Fruit fly (Drosophila melanogaster): ENCODE data around the gene IFT43.

The IFT43 gene

DNA sequence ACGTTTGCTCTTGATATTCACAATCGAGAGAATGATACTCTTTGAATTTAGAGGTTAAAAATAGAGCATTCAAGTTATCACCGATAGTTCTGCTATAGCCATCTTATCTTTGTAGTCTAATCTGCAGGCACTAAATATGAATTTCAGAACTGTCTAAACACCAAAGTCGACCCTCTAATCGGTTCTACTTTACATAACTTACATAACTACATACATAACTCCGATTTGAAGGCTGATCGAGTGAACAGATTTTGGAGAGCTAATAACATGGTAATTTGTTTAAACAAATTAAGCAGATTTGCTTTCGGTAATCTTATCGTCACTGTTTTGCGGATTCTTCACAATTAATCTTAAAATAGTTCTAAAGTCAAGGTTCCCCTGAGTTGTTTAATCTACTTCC is 6.7 kb upstream of the IFT43 start:
- TF ChIP-seq h (optimal IDR thresholded peaks at IDR 0.05) (no peak), ttk (optimal IDR thresholded peaks at IDR 0.05) (no peak), psq (optimal IDR thresholded peaks at IDR 0.05) (no peak), Sin3A (optimal IDR thresholded peaks at IDR 0.05) (no peak), Myc (optimal IDR thresholded peaks at IDR 0.05) (no peak), insv (optimal IDR thresholded peaks at IDR 0.05) (no peak)

DNA sequence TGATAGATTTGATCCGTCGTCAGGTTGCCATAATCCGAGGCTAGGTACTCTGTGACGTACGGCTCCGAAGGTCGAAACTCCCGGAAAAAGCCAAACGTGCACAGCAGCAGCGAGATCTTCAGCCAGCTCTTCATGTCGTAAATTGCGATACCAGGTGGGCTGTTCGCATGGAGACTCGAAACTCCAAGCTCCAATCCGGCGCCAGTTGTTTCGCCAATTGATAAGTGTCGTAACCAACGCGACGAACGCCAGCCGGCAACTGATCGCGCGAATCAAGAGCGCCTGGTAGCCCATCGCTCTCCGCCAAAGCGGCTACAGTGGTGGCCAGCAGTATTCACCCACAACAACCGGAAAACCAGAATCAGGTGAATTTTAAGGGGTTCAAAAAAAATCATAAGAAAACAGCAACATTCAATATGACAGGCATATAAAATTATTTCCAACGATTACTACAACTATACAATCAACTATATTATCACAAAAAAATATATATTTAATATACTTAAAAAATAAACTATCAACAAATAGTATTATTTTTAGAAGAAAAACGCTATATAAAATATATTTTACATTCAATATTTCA is 5.7 kb upstream of the IFT43 start, which contains the start of gene CG17036:
Gene CG17036, minus strand, starts transcription at position 366 of the 583 bp plus-strand sequence.
- TF ChIP-seq h (optimal IDR thresholded peaks at IDR 0.05) (no peak), insv (optimal IDR thresholded peaks at IDR 0.05) (no peak), Sin3A (optimal IDR thresholded peaks at IDR 0.05) (no peak), Myc (optimal IDR thresholded peaks at IDR 0.05) (no peak), psq (optimal IDR thresholded peaks at IDR 0.05) (no peak), ttk (optimal IDR thresholded peaks at IDR 0.05) (no peak)

DNA sequence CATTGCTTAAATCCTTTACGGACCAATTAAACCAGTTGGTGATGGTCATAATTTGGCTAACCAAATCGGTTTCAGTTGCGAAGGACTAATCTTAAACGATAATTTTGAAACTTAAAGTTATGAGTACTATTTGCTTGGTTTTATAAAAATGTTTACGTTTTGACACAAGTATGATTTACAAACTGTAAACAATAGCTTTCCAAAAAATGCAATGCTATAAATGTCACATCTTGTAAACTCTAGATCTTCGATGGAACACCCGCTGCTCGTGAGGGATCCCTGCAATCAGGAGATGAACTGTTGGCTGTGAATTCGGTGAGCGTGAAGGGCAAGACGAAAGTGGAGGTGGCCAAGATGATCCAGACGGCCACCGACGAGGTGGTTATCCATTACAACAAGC is 2.4 kb upstream of the IFT43 start, which contains the start of gene CG5781:
Gene CG5781, minus strand, starts transcription at position 101 of the 400 bp plus-strand sequence.
- TF ChIP-seq h (optimal IDR thresholded peaks at IDR 0.05) (no peak), ttk (optimal IDR thresholded peaks at IDR 0.05) (no peak), Myc (optimal IDR thresholded peaks at IDR 0.05) (no peak), insv (optimal IDR thresholded peaks at IDR 0.05) (no peak), Sin3A (optimal IDR thresholded peaks at IDR 0.05) (no peak), psq (optimal IDR thresholded peaks at IDR 0.05) (no peak)

dm6 chr2L:12692343-12693079 is 2.3 kb downstream of the IFT43 start, which contains the start of the genes CCT4 and CG6153:
Gene CCT4, minus strand, starts transcription at chr2L:12692934.
Gene CG6153, plus strand, starts transcription at chr2L:12692993.
- TF ChIP-seq ttk (optimal IDR thresholded peaks at IDR 0.05) (no peak), Myc (optimal IDR thresholded peaks at IDR 0.05) (no peak), psq (optimal IDR thresholded peaks at IDR 0.05) (no peak), insv (optimal IDR thresholded peaks at IDR 0.05) (no peak), h (optimal IDR thresholded peaks at IDR 0.05) (no peak), Sin3A (optimal IDR thresholded peaks at IDR 0.05) (no peak)

DNA sequence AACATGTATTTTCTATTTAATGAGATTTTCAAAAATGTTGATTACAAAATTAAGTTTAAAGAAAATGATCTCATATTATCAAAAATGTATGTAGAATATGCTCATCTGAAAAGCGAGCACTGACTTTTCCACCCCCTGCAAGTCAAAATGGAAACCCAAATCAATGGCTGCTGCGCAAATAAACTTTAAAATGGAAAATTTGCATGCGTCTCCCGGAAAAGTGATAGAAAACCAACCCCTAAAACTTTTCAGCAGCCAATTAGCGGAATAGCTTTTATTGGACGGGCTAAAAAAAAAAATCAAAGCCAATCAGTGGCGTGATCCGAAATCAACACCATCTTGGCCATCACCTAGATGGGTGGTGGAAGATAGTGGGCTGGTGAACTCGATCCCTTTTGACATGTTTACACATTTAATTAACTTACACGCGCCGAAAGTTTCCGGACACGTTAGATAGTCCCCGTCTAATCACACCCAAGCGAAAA is 5.5 kb downstream of the IFT43 start:
- TF ChIP-seq Myc (optimal IDR thresholded peaks at IDR 0.05), result no peak
- TF ChIP-seq ttk (optimal IDR thresholded peaks at IDR 0.05), result no peak
- TF ChIP-seq insv (optimal IDR thresholded peaks at IDR 0.05), result no peak
- no peak for TF ChIP-seq Sin3A (optimal IDR thresholded peaks at IDR 0.05)
- no peak for TF ChIP-seq h (optimal IDR thresholded peaks at IDR 0.05)
- TF ChIP-seq psq (optimal IDR thresholded peaks at IDR 0.05), result no peak

DNA sequence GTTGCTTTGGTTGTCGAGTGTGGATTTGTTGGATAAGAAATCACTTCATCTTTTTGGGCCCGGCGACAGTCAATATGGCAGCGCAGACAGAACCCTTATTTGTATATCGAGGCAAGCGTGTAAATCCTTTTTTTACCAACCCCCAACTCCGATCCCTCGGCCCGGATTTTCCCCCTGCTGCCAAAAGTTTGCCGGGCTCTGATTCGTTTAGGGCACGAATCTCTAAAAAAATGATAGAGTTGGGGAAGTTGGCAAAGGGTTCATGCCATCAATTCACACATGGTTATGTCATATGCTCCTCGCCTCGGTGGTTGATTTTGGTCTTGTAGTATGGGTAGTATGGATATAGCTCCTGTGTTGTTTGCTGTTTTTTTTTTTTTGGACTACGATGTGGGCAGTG is 8.0 kb downstream of the IFT43 start:
- TF ChIP-seq Myc (optimal IDR thresholded peaks at IDR 0.05) (no peak), ttk (optimal IDR thresholded peaks at IDR 0.05) (no peak), Sin3A (optimal IDR thresholded peaks at IDR 0.05) (no peak), insv (optimal IDR thresholded peaks at IDR 0.05) (no peak), psq (optimal IDR thresholded peaks at IDR 0.05) (no peak), h (optimal IDR thresholded peaks at IDR 0.05) (no peak)

- no peak for TF ChIP-seq h (optimal IDR thresholded peaks at IDR 0.05)
- TF ChIP-seq ttk (optimal IDR thresholded peaks at IDR 0.05), result no peak
- no peak for TF ChIP-seq psq (optimal IDR thresholded peaks at IDR 0.05)
- TF ChIP-seq insv (optimal IDR thresholded peaks at IDR 0.05), result no peak
- TF ChIP-seq Myc (optimal IDR thresholded peaks at IDR 0.05), result no peak
- TF ChIP-seq Sin3A (optimal IDR thresholded peaks at IDR 0.05), result no peak
These were observed 13.0 kb downstream of the IFT43 start for dm6 chr2L:12681603-12682368.

dm6 chr2L:12679310-12679709 is 15.5 kb downstream of the IFT43 start:
- TF ChIP-seq Sin3A (optimal IDR thresholded peaks at IDR 0.05), result no peak
- TF ChIP-seq insv (optimal IDR thresholded peaks at IDR 0.05), result no peak
- TF ChIP-seq psq (optimal IDR thresholded peaks at IDR 0.05), result no peak
- no peak for TF ChIP-seq h (optimal IDR thresholded peaks at IDR 0.05)
- no peak for TF ChIP-seq ttk (optimal IDR thresholded peaks at IDR 0.05)
- no peak for TF ChIP-seq Myc (optimal IDR thresholded peaks at IDR 0.05)

DNA sequence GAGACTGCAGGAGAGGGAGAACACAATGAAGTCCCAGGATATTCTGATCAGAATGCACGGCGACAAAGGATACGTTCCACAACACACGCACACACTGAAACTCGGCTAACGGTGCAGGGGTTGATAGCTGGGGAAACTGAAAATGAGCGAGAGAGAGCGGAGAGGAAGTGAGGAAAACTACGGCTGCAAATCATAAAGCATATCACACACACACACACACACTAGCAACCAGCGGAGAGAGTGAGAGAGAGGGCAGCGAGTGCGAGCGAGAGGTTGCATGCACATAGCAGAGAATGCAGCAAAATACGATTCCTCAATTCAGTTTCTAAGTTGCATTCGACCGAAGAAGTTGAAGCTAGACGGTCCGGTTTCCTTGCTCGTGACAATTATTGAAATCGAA is 16.5 kb downstream of the IFT43 start:
- TF ChIP-seq insv (optimal IDR thresholded peaks at IDR 0.05) (no peak), psq (optimal IDR thresholded peaks at IDR 0.05) (no peak), ttk (optimal IDR thresholded peaks at IDR 0.05) (no peak), Myc (optimal IDR thresholded peaks at IDR 0.05) (no peak), h (optimal IDR thresholded peaks at IDR 0.05) (no peak), Sin3A (optimal IDR thresholded peaks at IDR 0.05) (no peak)

DNA sequence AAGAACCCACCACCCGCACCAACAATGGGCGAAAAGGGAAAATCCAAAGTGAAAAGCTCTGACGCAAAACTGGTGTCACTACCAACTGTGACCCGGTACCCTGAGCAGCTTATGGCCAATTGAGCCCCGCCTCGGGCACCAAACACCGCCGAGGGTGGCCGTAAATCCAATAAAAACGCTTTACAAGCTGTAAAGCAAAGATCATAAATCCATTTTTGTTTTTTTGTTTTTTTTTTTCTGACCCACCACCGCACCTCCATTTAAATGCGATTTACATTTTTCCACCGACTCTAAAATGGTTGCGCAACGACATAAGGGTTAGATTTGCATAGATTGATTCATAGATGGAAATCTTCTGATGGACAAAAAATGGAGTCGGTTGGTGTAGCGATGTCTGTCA is 20.4 kb downstream of the IFT43 start:
- TF ChIP-seq h (optimal IDR thresholded peaks at IDR 0.05), result no peak

dm6 chr2L:12672296-12672695 is 22.5 kb downstream of the IFT43 start:
- TF ChIP-seq psq (optimal IDR thresholded peaks at IDR 0.05) (no peak), insv (optimal IDR thresholded peaks at IDR 0.05) (no peak), ttk (optimal IDR thresholded peaks at IDR 0.05) (no peak), Sin3A (optimal IDR thresholded peaks at IDR 0.05) (no peak), Myc (optimal IDR thresholded peaks at IDR 0.05) (no peak), h (optimal IDR thresholded peaks at IDR 0.05) (no peak)

DNA sequence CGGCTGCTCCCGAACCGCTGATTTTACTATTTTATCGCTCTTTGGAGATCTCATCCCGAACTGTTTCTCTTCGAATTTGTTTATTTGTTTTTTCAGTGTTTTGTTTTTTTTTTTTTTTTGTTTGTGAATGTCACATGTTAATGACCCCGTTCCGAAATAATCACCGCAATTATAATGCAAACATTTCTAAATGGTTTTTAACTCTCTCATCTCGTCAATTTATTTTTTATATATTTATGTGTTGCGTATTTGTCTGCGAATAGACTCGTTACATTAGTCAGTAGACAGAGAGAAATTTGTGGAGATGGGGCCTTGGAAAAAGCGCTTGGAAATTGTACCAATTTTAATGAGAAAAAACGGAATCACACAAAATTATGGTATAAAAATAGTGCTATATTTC is 25.2 kb downstream of the IFT43 start, which contains the start of gene Nepl7:
Gene Nepl7, minus strand, starts transcription at position 101 of the 400 bp plus-strand sequence.
- no peak for TF ChIP-seq insv (optimal IDR thresholded peaks at IDR 0.05)
- TF ChIP-seq Myc (optimal IDR thresholded peaks at IDR 0.05), result no peak
- no peak for TF ChIP-seq Sin3A (optimal IDR thresholded peaks at IDR 0.05)
- TF ChIP-seq h (optimal IDR thresholded peaks at IDR 0.05), result no peak
- TF ChIP-seq psq (optimal IDR thresholded peaks at IDR 0.05), result no peak
- TF ChIP-seq ttk (optimal IDR thresholded peaks at IDR 0.05), result no peak
